Worm (Caenorhabditis elegans) whole organism, L1 larva: Measurements from ENCODE around the gene abu-1.

Experiments used
- C04F5.9 ChIP-seq: sonication (generic microtip); optimal IDR thresholded peaks from 2 replicates; lab custom pipeline; 2016; ENCODE audit warnings: missing genetic modification characterization, missing compliant biosample characterization
- C34B4.2 ChIP-seq: sonication (generic microtip); optimal IDR thresholded peaks from 2 replicates; lab custom pipeline; 2017; ENCODE audit warnings: mild to moderate bottlenecking, missing genetic modification characterization, missing compliant biosample characterization
- F16B12.6 ChIP-seq: fragments of 150-350 bp; optimal IDR thresholded peaks from 2 replicates; lab custom pipeline; 2014; ENCODE audit warnings: missing biosample characterization, missing genetic modification characterization
- alr-1 ChIP-seq: fragments of 200-800 bp; sonication (Bioruptor generic); optimal IDR thresholded peaks from 2 replicates; lab custom pipeline; 2018; ENCODE audit warnings: borderline replicate concordance, mild to moderate bottlenecking, missing genetic modification characterization, missing compliant biosample characterization
- aly-2 ChIP-seq: fragments of 150-350 bp; optimal IDR thresholded peaks from 2 replicates; lab custom pipeline; 2014; ENCODE audit warnings: missing biosample characterization, missing genetic modification characterization
- blmp-1 ChIP-seq: fragments of 150-350 bp; optimal IDR thresholded peaks from 2 replicates; lab custom pipeline; 2014; ENCODE audit warnings: missing biosample characterization, missing genetic modification characterization
- ceh-63 ChIP-seq: fragments of 200-800 bp; sonication (Bioruptor generic); optimal IDR thresholded peaks from 2 replicates; lab custom pipeline; 2018; ENCODE audit warnings: mild to moderate bottlenecking, missing genetic modification characterization, missing compliant biosample characterization
- ceh-8 ChIP-seq: fragments of 200-800 bp; sonication (Bioruptor generic); optimal IDR thresholded peaks from 2 replicates; lab custom pipeline; 2018; ENCODE audit warnings: mild to moderate bottlenecking, missing genetic modification characterization, moderate library complexity, missing compliant biosample characterization
- ceh-90 ChIP-seq: sonication (generic microtip); optimal IDR thresholded peaks from 2 replicates; lab custom pipeline; 2016; ENCODE audit warnings: missing genetic modification characterization, missing compliant biosample characterization
- ces-1 ChIP-seq: fragments of 150-350 bp; optimal IDR thresholded peaks from 2 replicates; lab custom pipeline; 2014; ENCODE audit warnings: missing biosample characterization, missing genetic modification reagents, missing genetic modification characterization
- efl-1 ChIP-seq, 4 experiments: fragments of 150-350 bp; optimal IDR thresholded peaks in 3 of 4; peaks in 1 of 4; 1 replicate in 1 of 4; 2 replicates in 3 of 4; lab custom pipeline; 2014; ENCODE audit warnings: missing biosample characterization in 2 of 4, missing genetic modification characterization in 2 of 4, missing genetic modification reagents in 2 of 4
- efl-3 ChIP-seq: fragments of 200-800 bp; sonication (Bioruptor generic); optimal IDR thresholded peaks from 2 replicates; lab custom pipeline; 2018; ENCODE audit warnings: mild to moderate bottlenecking, missing genetic modification characterization, missing compliant biosample characterization
- elt-3 ChIP-seq, 6 experiments: fragments of 150-350 bp in 1 of 6; sonication (generic microtip); optimal IDR thresholded peaks; 2 replicates each; lab custom pipeline; 2017 to 2018; ENCODE audit warnings: missing biosample characterization in 6 of 6, missing genetic modification characterization in 6 of 6, inconsistent platforms in 1 of 6
- ets-5 ChIP-seq: fragments of 200-800 bp; sonication (Bioruptor generic); IDR thresholded peaks from 2 replicates; pipeline ENCODE4 v1.3.6; 2022; ENCODE audit warnings: missing genetic modification characterization, missing compliant biosample characterization
- fkh-10 ChIP-seq: sonication (generic microtip); optimal IDR thresholded peaks from 2 replicates; lab custom pipeline; 2017; ENCODE audit warnings: missing biosample characterization, missing genetic modification reagents, missing genetic modification characterization
- fkh-4 ChIP-seq: sonication (generic microtip); optimal IDR thresholded peaks from 2 replicates; lab custom pipeline; 2016; ENCODE audit warnings: missing compliant biosample characterization, missing genetic modification characterization, borderline replicate concordance
- fos-1 ChIP-seq: fragments of 150-350 bp; optimal IDR thresholded peaks from 2 replicates; lab custom pipeline; 2014; ENCODE audit warnings: missing biosample characterization, missing genetic modification characterization
- hlh-4 ChIP-seq: sonication (generic microtip); optimal IDR thresholded peaks from 2 replicates; lab custom pipeline; 2016; ENCODE audit warnings: mild to moderate bottlenecking, missing genetic modification characterization, missing compliant biosample characterization
- irx-1 ChIP-seq: sonication (generic microtip); optimal IDR thresholded peaks from 2 replicates; lab custom pipeline; 2016; ENCODE audit warnings: missing genetic modification characterization, missing compliant biosample characterization
- isw-1 ChIP-seq: fragments of 200-800 bp; sonication (Bioruptor generic); IDR thresholded peaks from 2 replicates; pipeline ENCODE4 v1.3.6; 2022; ENCODE audit warnings: missing genetic modification characterization, missing compliant biosample characterization
- lin-13 ChIP-seq: fragments of 150-350 bp; optimal IDR thresholded peaks from 2 replicates; lab custom pipeline; 2014; ENCODE audit warnings: missing biosample characterization, missing genetic modification reagents, missing genetic modification characterization
- lin-14 ChIP-seq: fragments of 200-800 bp; sonication (Bioruptor generic); optimal IDR thresholded peaks from 2 replicates; lab custom pipeline; 2018; ENCODE audit warnings: mild to moderate bottlenecking, missing genetic modification characterization, moderate library complexity, missing compliant biosample characterization
- lin-15B ChIP-seq: fragments of 150-350 bp; sonication (generic microtip); optimal IDR thresholded peaks from 3 replicates; lab custom pipeline; 2014; ENCODE audit warnings: missing biosample characterization, missing genetic modification characterization
- lin-35 ChIP-seq, 2 experiments: fragments of 150-350 bp; optimal IDR thresholded peaks; 2 replicates each; lab custom pipeline; 2014; ENCODE audit warnings: missing biosample characterization in 2 of 2, missing genetic modification characterization in 2 of 2, missing genetic modification reagents in 2 of 2
- lin-39 ChIP-seq: fragments of 150-350 bp; optimal IDR thresholded peaks from 2 replicates; lab custom pipeline; 2014; ENCODE audit warnings: missing biosample characterization, missing genetic modification reagents, missing genetic modification characterization
- lir-3 ChIP-seq: sonication (generic microtip); optimal IDR thresholded peaks from 2 replicates; lab custom pipeline; 2016; ENCODE audit warnings: mild to moderate bottlenecking, missing genetic modification characterization, moderate library complexity, missing compliant biosample characterization; ENCODE audit not compliant: poor library complexity
- mab-9 ChIP-seq: fragments of 200-800 bp; sonication (Bioruptor generic); IDR thresholded peaks from 2 replicates; pipeline ENCODE4 v1.3.6; 2022; ENCODE audit warnings: missing genetic modification reagents, missing genetic modification characterization, missing compliant biosample characterization
- mdl-1 ChIP-seq, 2 experiments: fragments of 150-350 bp; optimal IDR thresholded peaks; 2 replicates each; lab custom pipeline; 2014 to 2017; ENCODE audit warnings: missing biosample characterization in 2 of 2, missing genetic modification characterization in 2 of 2, inconsistent platforms in 1 of 2
- mef-2 ChIP-seq: fragments of 150-350 bp; optimal IDR thresholded peaks from 2 replicates; lab custom pipeline; 2014; ENCODE audit warnings: missing biosample characterization, missing genetic modification characterization
- mep-1 ChIP-seq: fragments of 150-350 bp; optimal IDR thresholded peaks from 2 replicates; lab custom pipeline; 2014; ENCODE audit warnings: missing biosample characterization, missing genetic modification characterization
- nhr-11 ChIP-seq: fragments of 150-350 bp; optimal IDR thresholded peaks from 2 replicates; lab custom pipeline; 2014; ENCODE audit warnings: missing biosample characterization, missing genetic modification characterization
- nhr-12 ChIP-seq: sonication (generic microtip); optimal IDR thresholded peaks from 2 replicates; lab custom pipeline; 2017; ENCODE audit warnings: missing biosample characterization, missing genetic modification characterization
- nhr-19 ChIP-seq: fragments of 200-800 bp; sonication (Bioruptor generic); conservative IDR thresholded peaks from 2 replicates; pipeline ENCODE4 v1.3.6; 2022; ENCODE audit warnings: missing genetic modification characterization, missing compliant biosample characterization
- nhr-47 ChIP-seq: sonication (generic microtip); optimal IDR thresholded peaks from 2 replicates; lab custom pipeline; 2016; ENCODE audit warnings: mild to moderate bottlenecking, missing genetic modification characterization, moderate library complexity, missing compliant biosample characterization
- nhr-77 ChIP-seq: fragments of 150-350 bp; optimal IDR thresholded peaks from 2 replicates; lab custom pipeline; 2014; ENCODE audit warnings: missing biosample characterization, missing genetic modification characterization
- nhr-90 ChIP-seq: sonication (generic microtip); optimal IDR thresholded peaks from 2 replicates; lab custom pipeline; 2016; ENCODE audit warnings: mild to moderate bottlenecking, missing genetic modification characterization, missing compliant biosample characterization; ENCODE audit not compliant: poor library complexity
- pax-3 ChIP-seq: fragments of 200-800 bp; sonication (Bioruptor generic); optimal IDR thresholded peaks from 2 replicates; lab custom pipeline; 2018; ENCODE audit warnings: mild to moderate bottlenecking, missing genetic modification characterization, moderate library complexity, missing compliant biosample characterization
- pqm-1 ChIP-seq: sonication (generic microtip); optimal IDR thresholded peaks from 3 replicates; lab custom pipeline; 2017; ENCODE audit warnings: missing biosample characterization, missing genetic modification characterization
- skn-1 ChIP-seq: fragments of 150-350 bp; optimal IDR thresholded peaks from 2 replicates; lab custom pipeline; 2014; ENCODE audit warnings: missing biosample characterization, missing genetic modification characterization
- snu-23 ChIP-seq: sonication (generic microtip); optimal IDR thresholded peaks from 2 replicates; lab custom pipeline; 2016; ENCODE audit warnings: missing genetic modification characterization, missing compliant biosample characterization
- sox-4 ChIP-seq: sonication (generic microtip); optimal IDR thresholded peaks from 2 replicates; lab custom pipeline; 2016; ENCODE audit warnings: missing genetic modification characterization, missing compliant biosample characterization
- sup-37 ChIP-seq: fragments of 200-800 bp; sonication (Bioruptor generic); optimal IDR thresholded peaks from 2 replicates; lab custom pipeline; 2018; ENCODE audit warnings: mild to moderate bottlenecking, missing genetic modification characterization, missing compliant biosample characterization
- tbx-2 ChIP-seq: sonication (generic microtip); optimal IDR thresholded peaks from 2 replicates; lab custom pipeline; 2016; ENCODE audit warnings: missing genetic modification characterization, missing compliant biosample characterization
- unc-30 ChIP-seq: sonication (generic microtip); optimal IDR thresholded peaks from 2 replicates; lab custom pipeline; 2017; ENCODE audit warnings: missing biosample characterization, missing genetic modification characterization
- vab-15 ChIP-seq: sonication (generic microtip); optimal IDR thresholded peaks from 2 replicates; lab custom pipeline; 2017; ENCODE audit warnings: missing genotype, mild to moderate bottlenecking, missing genetic modification characterization, missing compliant biosample characterization
- xbp-1 ChIP-seq: sonication (generic microtip); optimal IDR thresholded peaks from 2 replicates; lab custom pipeline; 2016; ENCODE audit warnings: missing genetic modification characterization, missing compliant biosample characterization
- ztf-11 ChIP-seq, 2 experiments: sonication (generic microtip); optimal IDR thresholded peaks; 2 replicates each; lab custom pipeline; 2016 to 2017; ENCODE audit warnings: missing genetic modification characterization in 2 of 2, missing biosample characterization in 1 of 2, missing compliant biosample characterization in 1 of 2
- ztf-4 ChIP-seq: fragments of 150-350 bp; optimal IDR thresholded peaks from 2 replicates; lab custom pipeline; 2014; ENCODE audit warnings: missing biosample characterization, missing genetic modification characterization

abu-1 gene

DNA sequence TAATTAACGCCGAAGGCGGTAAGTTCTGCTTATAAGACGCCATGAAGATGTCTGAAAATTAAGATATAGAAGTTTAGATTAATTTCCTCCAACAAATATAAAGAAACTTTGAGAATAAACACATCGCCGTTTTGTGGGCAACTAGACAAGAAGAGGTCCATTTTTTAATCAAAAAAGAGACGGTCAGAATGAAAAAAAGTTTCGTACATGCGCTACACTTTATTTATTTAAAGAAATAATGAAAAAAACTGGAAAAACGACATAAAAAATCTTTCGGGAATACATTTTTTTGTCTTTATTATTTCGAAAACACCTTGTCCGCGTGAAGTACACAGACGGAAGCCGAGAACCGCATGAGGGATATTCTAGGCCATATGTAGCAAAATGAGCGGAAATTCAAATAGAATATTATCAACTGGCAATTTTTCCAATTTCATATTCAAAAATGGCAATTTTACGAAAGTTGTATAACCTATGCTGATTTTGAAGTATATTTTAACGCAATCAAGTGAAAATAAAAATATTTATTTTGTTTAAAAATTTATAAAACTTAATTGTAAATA is 25.8 kb downstream of the abu-1 start, which contains the start of gene sluh-7 (continued):
- TF ChIP-seq lir-3 (tag; lab: Kevin White, UChicago) (peak; percentile 97), irx-1 (tag; lab: Kevin White, UChicago) (peak; percentile 95), pax-3 (tag; lab: Kevin White, UChicago) (peak; percentile 84), F16B12.6 (tag; lab: Kevin White, UChicago) (peak; percentile 6), mdl-1 (tag; optimal IDR thresholded peaks at IDR 0.05; lab: Kevin White, UChicago) (peak in 1 of 2 experiments; percentile 35), nhr-19 (GFP tag; lab: Robert Waterston, UW) (peak; percentile 87), ets-5 (no peak), mep-1 (tag; lab: Kevin White, UChicago) (peak; percentile 93), aly-2 (tag; lab: Kevin White, UChicago) (peak; percentile 24), lin-39 (peak; percentile 65), blmp-1 (tag; lab: Kevin White, UChicago) (peak; percentile 77), alr-1 (tag; lab: Kevin White, UChicago) (no peak), ceh-63 (GFP tag; lab: Kevin White, UChicago) (no peak), sox-4 (tag; lab: Kevin White, UChicago) (peak; percentile 90), nhr-47 (tag; lab: Kevin White, UChicago) (peak; percentile 93), sup-37 (GFP tag; lab: Kevin White, UChicago) (peak; percentile 63), fkh-10 (GFP tag; lab: Kevin White, UChicago) (no peak), nhr-12 (tag; lab: Kevin White, UChicago) (no peak), nhr-77 (tag; lab: Kevin White, UChicago) (peak; percentile 38), fos-1 (tag; lab: Kevin White, UChicago) (peak; percentile 44), unc-30 (tag; lab: Kevin White, UChicago) (peak; percentile 22), elt-3 (tag; optimal IDR thresholded peaks at IDR 0.05; lab: Kevin White, UChicago) (peak in 2 of 6 experiments; percentile 54 to 71), ceh-90 (peak; percentile 96), nhr-90 (tag; lab: Kevin White, UChicago) (peak; percentile 97), C04F5.9 (tag; lab: Kevin White, UChicago) (peak; percentile 79), ztf-11 (tag; optimal IDR thresholded peaks at IDR 0.05; lab: Kevin White, UChicago) (peak in 1 of 2 experiments; percentile 96), skn-1 (tag; lab: Kevin White, UChicago) (peak; percentile 73), mef-2 (peak; percentile 12), efl-3 (peak; percentile 11), nhr-11 (tag; lab: Kevin White, UChicago) (peak; percentile 28), lin-35 (GFP tag; optimal IDR thresholded peaks at IDR 0.05; lab: Kevin White, UChicago) (peak; percentile 94 to 97), vab-15 (peak; percentile 60), isw-1 (GFP tag; lab: Robert Waterston, UW) (peak; percentile 82), lin-15B (peak; percentile 79), pqm-1 (tag; lab: Kevin White, UChicago) (no peak), fkh-4 (tag; lab: Kevin White, UChicago) (peak; percentile 95), mab-9 (peak; percentile 76), efl-1 (optimal IDR thresholded peaks at IDR 0.05; lab: Kevin White, UChicago) (peak; percentile 80 to 95), efl-1 (GFP tag; optimal IDR thresholded peaks at IDR 0.05 in 1 of 2; lab: Kevin White, UChicago) (peak; percentile 95 to 99), ceh-8 (no peak), ztf-4 (no peak), ces-1 (GFP tag; lab: Kevin White, UChicago) (no peak), snu-23 (GFP tag; lab: Kevin White, UChicago) (peak; percentile 87), xbp-1 (tag; lab: Kevin White, UChicago) (peak; percentile 89), C34B4.2 (tag; lab: Kevin White, UChicago) (no peak), lin-13 (peak; percentile 72), hlh-4 (tag; lab: Kevin White, UChicago) (peak; percentile 3), tbx-2 (tag; lab: Kevin White, UChicago) (peak; percentile 91), lin-14 (GFP tag; lab: Kevin White, UChicago) (peak; percentile 81)
